Worm (Caenorhabditis elegans): Measurements from ENCODE around the gene AC3.5.

Gene AC3.5

DNA sequence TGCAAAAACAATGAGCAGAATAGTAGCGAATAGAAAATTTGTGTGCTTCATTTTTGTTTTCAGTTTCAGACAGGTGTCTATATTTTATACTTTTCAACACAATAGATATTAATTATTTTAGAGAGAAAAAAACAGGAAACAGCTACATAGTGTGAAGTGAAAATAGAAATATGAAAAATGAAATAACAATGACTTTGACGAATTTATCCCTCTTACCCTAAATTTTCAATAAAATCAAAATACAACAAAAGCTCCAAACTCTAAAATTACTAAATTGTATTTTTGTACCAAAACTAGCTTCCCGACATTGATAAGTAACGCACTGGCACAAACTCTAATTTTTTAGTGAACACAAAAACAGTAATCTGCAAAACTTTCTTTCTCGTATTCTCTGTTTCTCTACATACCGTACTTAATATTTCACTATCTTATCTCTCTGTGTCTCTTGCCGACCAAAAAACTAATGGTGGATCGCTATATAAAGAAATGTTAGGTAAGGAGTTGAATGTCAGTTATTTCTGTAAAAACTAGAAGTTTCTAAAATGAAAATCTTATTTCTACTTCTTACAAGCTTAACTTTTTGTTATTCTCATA, 6.9 kb downstream of the AC3.5 start, which contains the start of the genes col-151 and ugt-1:
col-151 (minus strand) TSS at position 51 of the 594 bp plus-strand sequence.
ugt-1 (plus strand) TSS at position 491 of the 594 bp plus-strand sequence.
- TF ChIP-seq nhr-6 (tag; optimal IDR thresholded peaks at IDR 0.05) (no peak), fos-1 (tag; optimal IDR thresholded peaks at IDR 0.05) (peak; percentile 25)

DNA sequence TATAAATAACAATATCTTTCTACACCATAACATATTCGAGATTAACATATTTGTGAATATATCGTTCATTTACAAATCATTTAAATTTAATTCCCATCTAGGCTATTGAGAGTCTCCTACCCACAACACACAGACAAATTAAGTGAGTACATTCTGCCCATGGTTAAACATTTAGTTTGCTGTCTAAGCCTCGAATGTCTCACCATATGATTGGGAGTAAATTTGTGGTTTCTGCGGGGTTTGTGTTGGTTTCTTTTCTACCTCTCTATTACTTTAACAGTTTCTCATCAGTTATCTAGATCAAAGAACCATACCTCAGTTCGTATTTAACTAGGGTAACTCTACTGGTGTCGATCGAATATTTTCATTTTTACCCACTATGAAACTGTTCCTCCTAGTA, 10.1 kb downstream of the AC3.5 start, which contains the start of gene ugt-2:
ugt-2 (plus strand) TSS at position 371 of the 400 bp plus-strand sequence.
- peak; percentile 53 for TF ChIP-seq sma-9 (GFP tag; optimal IDR thresholded peaks at IDR 0.05)
- no peak for TF ChIP-seq sma-9 (tag; optimal IDR thresholded peaks at IDR 0.05)
- TF ChIP-seq crh-2 (tag; optimal IDR thresholded peaks at IDR 0.05) = peak; percentile 14
- peak; percentile 29 for TF ChIP-seq nhr-129 (tag; optimal IDR thresholded peaks at IDR 0.05)
- peak; percentile 41 for TF ChIP-seq fos-1 (tag; optimal IDR thresholded peaks at IDR 0.05)
- TF ChIP-seq ztf-4 (tag; optimal IDR thresholded peaks at IDR 0.05) = no peak

ce11 chrV:10399290-10399689, 11.0 kb downstream of the AC3.5 start:
- peak; percentile 76 for TF ChIP-seq sma-9 (GFP tag; optimal IDR thresholded peaks at IDR 0.05)
- no peak for TF ChIP-seq sma-9 (tag; optimal IDR thresholded peaks at IDR 0.05)
- TF ChIP-seq fos-1 (tag; optimal IDR thresholded peaks at IDR 0.05) = peak; percentile 93
- TF ChIP-seq nhr-129 (tag; optimal IDR thresholded peaks at IDR 0.05) = peak; percentile 80
- TF ChIP-seq ceh-16 (tag; optimal IDR thresholded peaks at IDR 0.05) = no peak
- peak; percentile 37 for TF ChIP-seq crh-2 (tag; optimal IDR thresholded peaks at IDR 0.05)
- TF ChIP-seq gmeb-1 (tag; optimal IDR thresholded peaks at IDR 0.05) = peak; percentile 24
- no peak for TF ChIP-seq elt-1 (tag; optimal IDR thresholded peaks at IDR 0.05)

DNA sequence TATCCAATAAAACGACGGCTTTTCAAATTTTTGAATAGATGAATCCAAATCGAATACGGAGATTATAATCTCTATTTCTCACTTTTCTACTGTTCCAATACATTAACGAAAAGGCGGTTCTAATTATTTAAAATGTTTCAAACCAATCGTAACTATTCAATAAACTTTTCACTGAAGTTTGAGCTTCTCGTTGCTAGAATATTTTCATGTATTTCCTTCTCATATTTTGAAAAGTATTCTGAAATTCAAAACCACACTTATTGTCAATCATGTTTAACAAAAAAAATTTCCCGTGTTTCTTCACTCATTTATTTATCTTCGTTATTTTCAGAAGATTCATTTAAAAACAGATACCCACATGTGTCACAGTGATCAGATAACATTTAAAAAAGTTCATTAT, 14.5 kb downstream of the AC3.5 start, which contains the start of gene F15H10.8:
F15H10.8 (minus strand) TSS at position 101 of the 400 bp plus-strand sequence.
- TF ChIP-seq nhr-23 (tag; optimal IDR thresholded peaks at IDR 0.05) (no peak), nhr-77 (tag; optimal IDR thresholded peaks at IDR 0.05) (no peak), mbf-1 (tag; optimal IDR thresholded peaks at IDR 0.05) (no peak), nhr-25 (tag; optimal IDR thresholded peaks at IDR 0.05) (no peak), nhr-237 (tag; optimal IDR thresholded peaks at IDR 0.05) (no peak), F13H6.1 (tag; optimal IDR thresholded peaks at IDR 0.05) (no peak), crh-2 (tag; optimal IDR thresholded peaks at IDR 0.05) (no peak), ceh-82 (tag; optimal IDR thresholded peaks at IDR 0.05) (no peak), egl-27 (tag; optimal IDR thresholded peaks at IDR 0.05) (no peak), unc-39 (tag; optimal IDR thresholded peaks at IDR 0.05) (no peak), blmp-1 (tag; optimal IDR thresholded peaks at IDR 0.05; ENCODE audit: insufficient read depth) (no peak), alr-1 (tag; optimal IDR thresholded peaks at IDR 0.05) (no peak), sma-9 (GFP tag; optimal IDR thresholded peaks at IDR 0.05) (no peak), sma-9 (tag; optimal IDR thresholded peaks at IDR 0.05) (no peak), aly-2 (tag; optimal IDR thresholded peaks at IDR 0.05) (no peak), peb-1 (tag; optimal IDR thresholded peaks at IDR 0.05) (no peak), nhr-6 (tag; optimal IDR thresholded peaks at IDR 0.05) (no peak), nhr-129 (tag; optimal IDR thresholded peaks at IDR 0.05) (no peak), lin-13 (GFP tag; optimal IDR thresholded peaks at IDR 0.05) (no peak)

DNA sequence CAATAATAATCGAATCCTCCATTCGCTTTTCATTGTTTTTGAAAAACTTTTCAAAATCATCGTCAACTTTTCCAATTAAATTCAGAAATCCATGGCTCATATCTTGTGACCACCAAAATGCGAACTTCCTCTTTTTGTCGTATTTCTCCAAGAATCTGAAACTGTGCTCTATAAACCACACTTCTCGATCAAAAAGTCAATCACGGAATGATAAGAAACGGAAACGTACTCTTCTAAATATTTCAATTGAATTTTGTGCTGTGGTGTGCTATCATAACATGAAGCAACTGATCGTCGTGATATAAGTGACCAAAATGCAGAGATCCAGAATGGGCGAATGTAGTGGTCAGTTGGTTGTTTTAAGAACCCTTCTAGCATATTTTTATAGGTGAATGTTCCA, 16.4 kb downstream of the AC3.5 start:
- TF ChIP-seq fos-1 (tag; optimal IDR thresholded peaks at IDR 0.05) (peak; percentile 29), lin-13 (GFP tag; optimal IDR thresholded peaks at IDR 0.05) (no peak), gmeb-1 (tag; optimal IDR thresholded peaks at IDR 0.05) (no peak), F13H6.1 (tag; optimal IDR thresholded peaks at IDR 0.05) (no peak), nhr-129 (tag; optimal IDR thresholded peaks at IDR 0.05) (no peak), lin-11 (tag; optimal IDR thresholded peaks at IDR 0.05) (no peak)

- TF ChIP-seq alr-1 (tag; optimal IDR thresholded peaks at IDR 0.05) (no peak), lsy-2 (tag; optimal IDR thresholded peaks at IDR 0.05) (no peak), lin-13 (GFP tag; optimal IDR thresholded peaks at IDR 0.05) (no peak), nhr-23 (tag; optimal IDR thresholded peaks at IDR 0.05) (no peak), snpc-4 (tag; optimal IDR thresholded peaks at IDR 0.05) (no peak), zag-1 (tag; optimal IDR thresholded peaks at IDR 0.05) (no peak), skn-1 (tag; optimal IDR thresholded peaks at IDR 0.05) (no peak), ama-1 (optimal IDR thresholded peaks at IDR 0.05) (no peak), mbf-1 (tag; optimal IDR thresholded peaks at IDR 0.05) (no peak), nhr-10 (tag; optimal IDR thresholded peaks at IDR 0.05) (no peak), peb-1 (tag; optimal IDR thresholded peaks at IDR 0.05) (no peak), sem-4 (tag; optimal IDR thresholded peaks at IDR 0.05) (no peak), gmeb-1 (tag; optimal IDR thresholded peaks at IDR 0.05) (no peak), elt-3 (tag; optimal IDR thresholded peaks at IDR 0.05) (no peak), R02D3.7 (tag; optimal IDR thresholded peaks at IDR 0.05) (no peak), blmp-1 (tag; optimal IDR thresholded peaks at IDR 0.05; ENCODE audit: insufficient read depth) (no peak), nhr-12 (tag; optimal IDR thresholded peaks at IDR 0.05) (no peak), nhr-21 (tag; optimal IDR thresholded peaks at IDR 0.05) (no peak), nhr-11 (tag; optimal IDR thresholded peaks at IDR 0.05) (no peak)
Measured at ce11 chrV:10406313-10406712, 18.0 kb downstream of the AC3.5 start, which contains the start of gene F15H10.7. F15H10.7 (minus strand) TSS chrV:10406413.
